Fruit fly (Drosophila melanogaster) whole organism, embryonic: ENCODE data around the gene anchor.

Experiments used
- Ada2b ChIP-seq: fragments of 200-800 bp; sonication (Bioruptor generic); IDR thresholded peaks from 2 replicates; pipeline ENCODE4 v1.3.6; 2022; ENCODE audit warnings: missing biosample characterization, missing genetic modification characterization
- Asciz ChIP-seq: fragments of 200-800 bp; sonication (Bioruptor generic); optimal IDR thresholded peaks from 2 replicates; lab custom pipeline; 2017; ENCODE audit warnings: missing biosample characterization, mild to moderate bottlenecking, missing genetic modification characterization, missing genetic modification reagents
- BEAF-32 ChIP-seq: fragments of 200-800 bp; sonication (Bioruptor generic); optimal IDR thresholded peaks from 3 replicates; lab custom pipeline; 2017; ENCODE audit warnings: missing biosample characterization, missing genetic modification characterization, mild to moderate bottlenecking, moderate library complexity, missing genetic modification reagents
- Bgb ChIP-seq: fragments of 200-800 bp; sonication (Bioruptor generic); IDR thresholded peaks from 2 replicates; pipeline ENCODE4 v1.3.6; 2022; ENCODE audit warnings: missing biosample characterization, missing genetic modification characterization; ENCODE audit not compliant: partially characterized antibody
- CG10654 ChIP-seq: fragments of 200-800 bp; sonication (Bioruptor generic); optimal IDR thresholded peaks from 2 replicates; lab custom pipeline; 2016; ENCODE audit warnings: missing biosample characterization, missing genetic modification characterization
- CG11085 ChIP-seq: fragments of 200-800 bp; sonication (Bioruptor generic); IDR thresholded peaks from 2 replicates; pipeline ENCODE4 v1.3.6; 2022; ENCODE audit warnings: missing biosample characterization, missing genetic modification characterization
- CG11247 ChIP-seq: fragments of 200-800 bp; sonication (Bioruptor generic); IDR thresholded peaks from 2 replicates; pipeline ENCODE4 v1.3.6; 2022; ENCODE audit warnings: missing biosample characterization, missing genetic modification characterization
- CG11695 ChIP-seq: fragments of 200-800 bp; sonication (Bioruptor generic); IDR thresholded peaks from 3 replicates; pipeline ENCODE4 v1.3.6; 2022; ENCODE audit warnings: missing biosample characterization, missing genetic modification characterization
- CG14050 ChIP-seq: fragments of 200-800 bp; sonication (Bioruptor generic); IDR thresholded peaks from 3 replicates; pipeline ENCODE4 v1.3.6; 2022; ENCODE audit warnings: missing biosample characterization, missing genetic modification characterization
- CG14965 ChIP-seq: fragments of 200-800 bp; sonication (Bioruptor generic); optimal IDR thresholded peaks from 2 replicates; lab custom pipeline; 2016; ENCODE audit warnings: missing biosample characterization, missing genetic modification characterization, borderline replicate concordance
- CG15269 ChIP-seq: fragments of 200-800 bp; sonication (Bioruptor generic); optimal IDR thresholded peaks from 2 replicates; lab custom pipeline; 2018; ENCODE audit warnings: missing biosample characterization, mild to moderate bottlenecking, missing genetic modification characterization, moderate library complexity
- CG17568 ChIP-seq: fragments of 200-800 bp; sonication (Bioruptor generic); optimal IDR thresholded peaks from 2 replicates; lab custom pipeline; 2018; ENCODE audit warnings: missing biosample characterization, mild to moderate bottlenecking, missing genetic modification characterization, moderate library complexity
- CG18599 ChIP-seq: fragments of 200-800 bp; sonication (Bioruptor generic); optimal IDR thresholded peaks from 3 replicates; lab custom pipeline; 2017; ENCODE audit warnings: missing biosample characterization, missing genetic modification characterization, mild to moderate bottlenecking, moderate library complexity, missing genetic modification reagents
- CG2678 ChIP-seq: fragments of 200-800 bp; sonication (Bioruptor generic); optimal IDR thresholded peaks from 3 replicates; lab custom pipeline; 2019; ENCODE audit warnings: missing biosample characterization, mild to moderate bottlenecking, missing genetic modification characterization, moderate library complexity
- CG32772 ChIP-seq: fragments of 200-800 bp; sonication (Bioruptor generic); IDR thresholded peaks from 2 replicates; pipeline ENCODE4 v1.3.6; 2022; ENCODE audit warnings: missing biosample characterization, missing genetic modification characterization
- CG3838 ChIP-seq: fragments of 200-800 bp; sonication (Bioruptor generic); optimal IDR thresholded peaks from 3 replicates; lab custom pipeline; 2016; ENCODE audit warnings: missing biosample characterization, missing genetic modification characterization
- CG4820 ChIP-seq: fragments of 200-800 bp; sonication (Bioruptor generic); optimal IDR thresholded peaks from 3 replicates; lab custom pipeline; 2016; ENCODE audit warnings: missing biosample characterization, missing genetic modification characterization
- CG5245 ChIP-seq: fragments of 200-800 bp; sonication (Bioruptor generic); optimal IDR thresholded peaks from 3 replicates; lab custom pipeline; 2016; ENCODE audit warnings: missing biosample characterization, missing genetic modification characterization
- CG6791 ChIP-seq: fragments of 200-800 bp; sonication (Bioruptor generic); IDR thresholded peaks from 3 replicates; pipeline ENCODE4 v1.3.6; 2022; ENCODE audit warnings: missing biosample characterization, missing genetic modification characterization; ENCODE audit not compliant: partially characterized antibody
- CG8388 ChIP-seq: fragments of 200-800 bp; sonication (Bioruptor generic); optimal IDR thresholded peaks from 2 replicates; lab custom pipeline; 2019; ENCODE audit warnings: missing biosample characterization, mild to moderate bottlenecking, missing genetic modification characterization, moderate library complexity
- CG9876 ChIP-seq: fragments of 200-800 bp; sonication (Bioruptor generic); optimal IDR thresholded peaks from 2 replicates; lab custom pipeline; 2016; ENCODE audit warnings: missing biosample characterization, missing genetic modification characterization
- CkIIα-i1 ChIP-seq: fragments of 200-800 bp; sonication (Bioruptor generic); IDR thresholded peaks from 2 replicates; pipeline ENCODE4 v1.3.6; 2022; ENCODE audit warnings: missing biosample characterization, missing genetic modification characterization
- Drgx ChIP-seq: fragments of 200-800 bp; sonication (Bioruptor generic); IDR thresholded peaks from 2 replicates; pipeline ENCODE4 v1.3.6; 2022; ENCODE audit warnings: missing biosample characterization, missing genetic modification characterization
- Eip74EF ChIP-seq, 2 experiments: fragments of 200-800 bp in 1 of 2; fragments of >200 bp in 1 of 2; sonication (Bioruptor generic) in 1 of 2; optimal IDR thresholded peaks; 2 replicates each; lab custom pipeline; 2017 to 2019; ENCODE audit warnings: missing biosample characterization in 2 of 2, missing genetic modification characterization in 2 of 2, mild to moderate bottlenecking in 1 of 2, moderate library complexity in 1 of 2
- Six4 ChIP-seq: fragments of 200-800 bp; sonication (Bioruptor generic); optimal IDR thresholded peaks from 2 replicates; lab custom pipeline; 2016; ENCODE audit warnings: missing biosample characterization, missing genetic modification characterization
- Stat92E ChIP-seq, 3 experiments: fragments of >200 bp in 2 of 3; fragments of 200-800 bp in 1 of 3; sonication (Bioruptor generic) in 1 of 3; optimal IDR thresholded peaks; 2 replicates each; lab custom pipeline; 2017 to 2019; ENCODE audit warnings: missing biosample characterization in 3 of 3, missing genetic modification characterization in 3 of 3, mild to moderate bottlenecking in 1 of 3, moderate library complexity in 1 of 3
- ash1 ChIP-seq: fragments of 200-800 bp; sonication (Bioruptor generic); optimal IDR thresholded peaks from 2 replicates; lab custom pipeline; 2018; ENCODE audit warnings: missing biosample characterization, mild to moderate bottlenecking, missing genetic modification characterization
- btn ChIP-seq: fragments of 200-800 bp; sonication (Bioruptor generic); optimal IDR thresholded peaks from 2 replicates; lab custom pipeline; 2016; ENCODE audit warnings: missing biosample characterization, missing genetic modification characterization
- cas ChIP-seq: fragments of 200-800 bp; sonication (Bioruptor generic); IDR thresholded peaks from 2 replicates; pipeline ENCODE4 v1.3.6; 2022; ENCODE audit warnings: missing biosample characterization, missing genetic modification characterization
- caup ChIP-seq: fragments of 200-800 bp; sonication (Bioruptor generic); optimal IDR thresholded peaks from 3 replicates; lab custom pipeline; 2017; ENCODE audit warnings: missing biosample characterization, mild to moderate bottlenecking, missing genetic modification characterization, moderate library complexity; ENCODE audit not compliant: severe bottlenecking
- dm ChIP-seq: fragments of 200-800 bp; sonication (Bioruptor generic); optimal IDR thresholded peaks from 3 replicates; lab custom pipeline; 2016; ENCODE audit warnings: missing biosample characterization, missing genetic modification characterization
- dysf ChIP-seq: fragments of 200-800 bp; sonication (Bioruptor generic); IDR thresholded peaks from 3 replicates; pipeline ENCODE4 v1.3.6; 2022; ENCODE audit warnings: missing biosample characterization, missing genetic modification characterization
- emc ChIP-seq: fragments of 200-800 bp; sonication (Bioruptor generic); optimal IDR thresholded peaks from 2 replicates; lab custom pipeline; 2016; ENCODE audit warnings: missing biosample characterization, missing genetic modification characterization
- fu2 ChIP-seq: fragments of 200-800 bp; sonication (Bioruptor generic); optimal IDR thresholded peaks from 2 replicates; lab custom pipeline; 2016; ENCODE audit warnings: missing biosample characterization, missing genetic modification characterization
- h ChIP-seq: fragments of >200 bp; optimal IDR thresholded peaks from 2 replicates; lab custom pipeline; 2017
- insv ChIP-seq, 2 experiments: fragments of 200-800 bp; sonication (Bioruptor generic); optimal IDR thresholded peaks; 3 replicates each; lab custom pipeline; 2016 to 2018; ENCODE audit warnings: missing biosample characterization in 2 of 2, missing genetic modification characterization in 2 of 2
- kah ChIP-seq: fragments of 200-800 bp; sonication (Bioruptor generic); optimal IDR thresholded peaks from 2 replicates; lab custom pipeline; 2018; ENCODE audit warnings: missing biosample characterization, mild to moderate bottlenecking, missing genetic modification characterization
- lab ChIP-seq: fragments of 200-800 bp; sonication (Bioruptor generic); optimal IDR thresholded peaks from 3 replicates; lab custom pipeline; 2017; ENCODE audit warnings: missing biosample characterization, missing genetic modification characterization, mild to moderate bottlenecking, moderate library complexity, missing genetic modification reagents
- lmd ChIP-seq: fragments of 200-800 bp; sonication (Bioruptor generic); IDR thresholded peaks from 2 replicates; pipeline ENCODE4 v1.3.6; 2022; ENCODE audit warnings: missing biosample characterization, missing genetic modification characterization
- maf-S ChIP-seq: fragments of 200-800 bp; sonication (Bioruptor generic); optimal IDR thresholded peaks from 2 replicates; lab custom pipeline; 2016; ENCODE audit warnings: missing biosample characterization, missing genetic modification characterization
- pum ChIP-seq: fragments of 200-800 bp; sonication (Bioruptor generic); optimal IDR thresholded peaks from 2 replicates; lab custom pipeline; 2016; ENCODE audit warnings: missing biosample characterization, missing genetic modification characterization
- sisA ChIP-seq: fragments of 200-800 bp; sonication (Bioruptor generic); IDR thresholded peaks from 2 replicates; pipeline ENCODE4 v1.3.6; 2022; ENCODE audit warnings: missing biosample characterization, missing genetic modification characterization
- sob ChIP-seq: fragments of 200-800 bp; sonication (Bioruptor generic); IDR thresholded peaks from 2 replicates; pipeline ENCODE4 v1.3.6; 2022; ENCODE audit warnings: missing biosample characterization, missing genetic modification characterization
- tgo ChIP-seq: fragments of 200-800 bp; sonication (Bioruptor generic); IDR thresholded peaks from 3 replicates; pipeline ENCODE4 v1.3.6; 2022; ENCODE audit warnings: missing biosample characterization, missing genetic modification characterization
- vfl ChIP-seq: fragments of 200-800 bp; sonication (Bioruptor generic); optimal IDR thresholded peaks from 2 replicates; lab custom pipeline; 2016; ENCODE audit warnings: missing biosample characterization, missing genetic modification characterization
- vvl ChIP-seq: fragments of 200-800 bp; sonication (Bioruptor generic); IDR thresholded peaks from 2 replicates; pipeline ENCODE4 v1.3.6; 2022; ENCODE audit warnings: missing biosample characterization, missing genetic modification characterization
- wek ChIP-seq: fragments of 200-800 bp; sonication (Bioruptor generic); optimal IDR thresholded peaks from 3 replicates; lab custom pipeline; 2018; ENCODE audit warnings: missing biosample characterization, mild to moderate bottlenecking, missing genetic modification characterization, moderate library complexity
- zfh1 ChIP-seq: fragments of 200-800 bp; sonication (Bioruptor generic); IDR thresholded peaks from 3 replicates; pipeline ENCODE4 v1.3.6; 2022; ENCODE audit warnings: missing biosample characterization, missing genetic modification characterization

anchor gene

DNA sequence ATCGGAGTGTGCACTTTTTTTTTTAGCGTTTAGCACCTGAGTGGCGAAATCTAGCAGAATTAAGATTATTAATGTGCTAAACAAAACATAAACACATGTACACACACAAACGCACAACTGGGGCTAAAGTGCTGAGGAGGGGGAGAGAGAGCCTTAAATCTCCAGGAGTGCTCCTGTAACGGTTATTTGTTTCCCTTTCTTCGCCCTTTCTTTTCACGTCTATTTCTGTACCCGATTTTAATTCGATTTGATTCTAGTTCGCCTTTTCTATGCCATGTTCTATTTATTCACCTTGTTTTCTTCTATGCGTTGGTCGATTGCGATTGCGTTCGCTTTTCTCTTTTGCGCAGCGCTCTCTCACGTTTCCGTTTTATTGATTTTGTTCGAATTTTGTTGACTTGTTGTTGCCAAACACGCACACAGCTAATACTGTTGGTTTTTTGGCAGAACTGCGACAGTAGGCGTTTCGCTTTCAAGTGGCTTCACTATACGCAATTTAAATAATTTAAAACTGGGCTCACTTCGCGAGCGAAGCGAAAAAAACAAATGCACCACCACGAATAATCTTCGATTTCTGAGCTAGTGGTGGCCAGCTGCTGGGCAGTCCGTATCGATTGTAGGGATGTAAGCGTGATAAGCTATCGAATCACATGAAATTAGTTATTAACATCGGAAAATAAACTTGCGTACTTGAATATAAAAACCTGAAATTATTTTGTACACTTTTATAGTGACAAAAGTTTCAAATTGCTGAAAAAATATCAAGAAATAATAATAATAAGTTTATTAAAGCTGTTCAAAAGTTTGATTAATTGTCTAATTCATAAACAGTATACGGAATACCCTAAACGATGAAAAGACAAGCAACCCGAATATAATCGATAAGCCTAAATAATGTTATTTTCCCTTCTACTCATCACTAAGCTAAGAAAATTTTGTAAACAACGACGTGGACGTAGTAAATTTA lies 32.4 kb downstream of the anchor start, which contains the start of the genes Krn, Ndfip and CG7484 (continued):
- TF ChIP-seq ash1 (GFP tag; lab: Kevin White, UChicago) (no peak), CG10654 (GFP tag; lab: Kevin White, UChicago) (peak; percentile 81), CG14965 (GFP tag; lab: Kevin White, UChicago) (no peak), dysf (GFP tag; lab: Robert Waterston, UW) (peak; percentile 90), CG2678 (tag; lab: Kevin White, UChicago) (peak; percentile 93), Stat92E (GFP tag; optimal IDR thresholded peaks at IDR 0.05; lab: Kevin White, UChicago) (peak in 1 of 3 experiments; percentile 36), kah (GFP tag; lab: Kevin White, UChicago) (peak; percentile 50), CG3838 (GFP tag; lab: Kevin White, UChicago) (peak; percentile 57), pum (GFP tag; lab: Kevin White, UChicago) (peak; percentile 83), CG11695 (GFP tag; lab: Robert Waterston, UW) (peak; percentile 82; the same call in 2 of the 3 replicates), cas (GFP tag; lab: Robert Waterston, UW) (peak; percentile 61; the same call in 1 of the 2 replicates), maf-S (GFP tag; lab: Kevin White, UChicago) (peak; percentile 62), btn (no peak), CG6791 (GFP tag; lab: Robert Waterston, UW) (peak; percentile 89), CG32772 (GFP tag; lab: Robert Waterston, UW) (peak; percentile 85), CG9876 (GFP tag; lab: Kevin White, UChicago) (peak; percentile 75), Six4 (GFP tag; lab: Kevin White, UChicago) (peak; percentile 77), zfh1 (GFP tag; lab: Robert Waterston, UW) (peak; percentile 81), CG11085 (peak; percentile 83), CG15269 (tag; lab: Kevin White, UChicago) (peak; percentile 91), wek (GFP tag; lab: Kevin White, UChicago) (peak; percentile 96), caup (GFP tag; lab: Kevin White, UChicago) (peak; percentile 79), lab (GFP tag; lab: Kevin White, UChicago) (peak; percentile 92), insv (GFP tag; optimal IDR thresholded peaks at IDR 0.05; lab: Kevin White, UChicago) (peak in 1 of 2 experiments; percentile 71), tgo (peak; percentile 85), CG5245 (peak; percentile 75), sob (peak; percentile 91), vvl (peak; percentile 86), CG11247 (GFP tag; lab: Robert Waterston, UW) (peak; percentile 87), Asciz (peak; percentile 26), BEAF-32 (GFP tag; lab: Kevin White, UChicago) (peak; percentile 99), lmd (GFP tag; lab: Robert Waterston, UW) (peak; percentile 87), CG14050 (GFP tag; lab: Robert Waterston, UW) (peak; percentile 64; the same call in 2 of the 3 replicates), CG4820 (GFP tag; lab: Kevin White, UChicago) (peak; percentile 85), sisA (peak; percentile 87), CG18599 (GFP tag; lab: Kevin White, UChicago) (peak; percentile 88), Eip74EF (GFP tag; optimal IDR thresholded peaks at IDR 0.05; lab: Kevin White, UChicago) (peak in 1 of 2 experiments; percentile 51), dm (peak; percentile 31), CG8388 (GFP tag; lab: Kevin White, UChicago) (peak; percentile 80), Drgx (peak; percentile 40; the same call in 1 of the 2 replicates), Bgb (GFP tag; lab: Robert Waterston, UW) (peak; percentile 92), vfl (GFP tag; lab: Kevin White, UChicago) (peak; percentile 89), CkIIα-i1 (GFP tag; lab: Robert Waterston, UW) (no peak), emc (GFP tag; lab: Kevin White, UChicago) (peak; percentile 70), fu2 (GFP tag; lab: Kevin White, UChicago) (peak; percentile 78), Ada2b (GFP tag; lab: Robert Waterston, UW) (peak; percentile 85), CG17568 (peak; percentile 47), h (lab: Kevin White, UChicago) (no peak)
